Fruit fly (Drosophila melanogaster) whole organism, embryonic: ENCODE data around the gene bnl.

Experiments
- Adf1 ChIP-seq: fragments of 200-800 bp; sonication (Bioruptor generic); IDR thresholded peaks from 2 replicates; pipeline ENCODE4 v1.3.6; 2022; ENCODE audit warnings: missing biosample characterization, missing genetic modification characterization
- Aef1 ChIP-seq: fragments of 200-800 bp; sonication (Bioruptor generic); IDR thresholded peaks from 3 replicates; pipeline ENCODE4 v1.3.6; 2022; ENCODE audit warnings: missing biosample characterization, missing genetic modification characterization
- CG10462 ChIP-seq: fragments of 200-800 bp; sonication (Bioruptor generic); optimal IDR thresholded peaks from 2 replicates; lab custom pipeline; 2016; ENCODE audit warnings: missing biosample characterization, missing genetic modification characterization
- CG14441 ChIP-seq: fragments of 200-800 bp; sonication (Bioruptor generic); IDR thresholded peaks from 2 replicates; pipeline ENCODE4 v1.3.6; 2022; ENCODE audit warnings: missing biosample characterization, missing genetic modification characterization
- CG15514 ChIP-seq: fragments of 200-800 bp; sonication (Bioruptor generic); optimal IDR thresholded peaks from 3 replicates; lab custom pipeline; 2017; ENCODE audit warnings: missing biosample characterization, missing genetic modification characterization, mild to moderate bottlenecking, moderate library complexity, missing genetic modification reagents
- CG17802 ChIP-seq: fragments of 200-800 bp; sonication (Bioruptor generic); optimal IDR thresholded peaks from 2 replicates; lab custom pipeline; 2018; ENCODE audit warnings: missing biosample characterization, mild to moderate bottlenecking, missing genetic modification characterization, moderate library complexity
- CG2116 ChIP-seq: fragments of 200-800 bp; sonication (Bioruptor generic); optimal IDR thresholded peaks from 3 replicates; lab custom pipeline; 2018; ENCODE audit warnings: missing biosample characterization, mild to moderate bottlenecking, missing genetic modification characterization
- CG31365 ChIP-seq: fragments of 200-800 bp; sonication (Bioruptor generic); optimal IDR thresholded peaks from 2 replicates; lab custom pipeline; 2018; ENCODE audit warnings: missing biosample characterization, mild to moderate bottlenecking, missing genetic modification characterization
- CG32767 ChIP-seq: fragments of 200-800 bp; sonication (Bioruptor generic); IDR thresholded peaks from 2 replicates; pipeline ENCODE4 v1.3.6; 2022; ENCODE audit warnings: missing biosample characterization, missing genetic modification characterization
- CG32772 ChIP-seq: fragments of 200-800 bp; sonication (Bioruptor generic); IDR thresholded peaks from 2 replicates; pipeline ENCODE4 v1.3.6; 2022; ENCODE audit warnings: missing biosample characterization, missing genetic modification characterization
- CG6175 ChIP-seq: fragments of 200-800 bp; sonication (Bioruptor generic); IDR thresholded peaks from 3 replicates; pipeline ENCODE4 v1.3.6; 2022; ENCODE audit warnings: missing biosample characterization, missing genetic modification characterization
- CG6272 ChIP-seq: fragments of 200-800 bp; sonication (Bioruptor generic); IDR thresholded peaks from 2 replicates; pipeline ENCODE4 v1.3.6; 2022; ENCODE audit warnings: missing biosample characterization, missing genetic modification characterization
- CG7556 ChIP-seq: fragments of 200-800 bp; sonication (Bioruptor generic); optimal IDR thresholded peaks from 2 replicates; lab custom pipeline; 2017; ENCODE audit warnings: missing biosample characterization, mild to moderate bottlenecking, missing genetic modification characterization
- CG9932 ChIP-seq: fragments of 200-800 bp; sonication (Bioruptor generic); IDR thresholded peaks from 2 replicates; pipeline ENCODE4 v1.3.6; 2022; ENCODE audit warnings: missing biosample characterization, missing genetic modification characterization
- Camta ChIP-seq: fragments of 200-800 bp; sonication (Bioruptor generic); optimal IDR thresholded peaks from 2 replicates; lab custom pipeline; 2016; ENCODE audit warnings: missing biosample characterization, missing genetic modification characterization
- ERR ChIP-seq: fragments of 200-800 bp; sonication (Bioruptor generic); optimal IDR thresholded peaks from 2 replicates; lab custom pipeline; 2016; ENCODE audit warnings: missing biosample characterization, missing genetic modification characterization
- Fer2 ChIP-seq: fragments of 200-800 bp; sonication (Bioruptor generic); optimal IDR thresholded peaks from 2 replicates; lab custom pipeline; 2018; ENCODE audit warnings: missing biosample characterization, mild to moderate bottlenecking, missing genetic modification characterization, moderate library complexity
- H15 ChIP-seq: fragments of 200-800 bp; sonication (Bioruptor generic); IDR thresholded peaks from 3 replicates; pipeline ENCODE4 v1.3.6; 2022; ENCODE audit warnings: missing biosample characterization, missing genetic modification characterization
- MTF-1 ChIP-seq: fragments of 200-800 bp; sonication (Bioruptor generic); optimal IDR thresholded peaks from 2 replicates; lab custom pipeline; 2018; ENCODE audit warnings: missing biosample characterization, mild to moderate bottlenecking, missing genetic modification characterization, borderline replicate concordance
- Med ChIP-seq: fragments of 200-800 bp; sonication (Bioruptor generic); peaks from one replicate; lab custom pipeline; 2016; ENCODE audit warnings: missing biosample characterization, missing genetic modification characterization, mild to moderate bottlenecking, inconsistent platforms, moderate library complexity
- NC2β ChIP-seq: fragments of 200-800 bp; sonication (Bioruptor generic); optimal IDR thresholded peaks from 2 replicates; lab custom pipeline; 2016; ENCODE audit warnings: missing biosample characterization, missing genetic modification characterization
- NK7.1 ChIP-seq: fragments of 200-800 bp; sonication (Bioruptor generic); optimal IDR thresholded peaks from 3 replicates; lab custom pipeline; 2016; ENCODE audit warnings: missing biosample characterization, missing genetic modification characterization
- Oli ChIP-seq: fragments of 200-800 bp; sonication (Bioruptor generic); optimal IDR thresholded peaks from 2 replicates; lab custom pipeline; 2018; ENCODE audit warnings: missing biosample characterization, mild to moderate bottlenecking, missing genetic modification characterization, moderate library complexity
- Optix ChIP-seq: fragments of 200-800 bp; sonication (Bioruptor generic); IDR thresholded peaks from 3 replicates; pipeline ENCODE4 v1.3.6; 2022; ENCODE audit warnings: missing biosample characterization, missing genetic modification characterization
- Pdp1 ChIP-seq, 2 experiments: fragments of 200-800 bp; sonication (Bioruptor generic); optimal IDR thresholded peaks; 3 replicates each; lab custom pipeline; 2016; ENCODE audit warnings: missing biosample characterization in 2 of 2, missing genetic modification characterization in 2 of 2, mild to moderate bottlenecking in 1 of 2, moderate library complexity in 1 of 2
- Side ChIP-seq: fragments of 200-800 bp; sonication (Bioruptor generic); optimal IDR thresholded peaks from 2 replicates; lab custom pipeline; 2016; ENCODE audit warnings: missing biosample characterization, missing genetic modification characterization
- Sin3A ChIP-seq: fragments of >200 bp; optimal IDR thresholded peaks from 2 replicates; lab custom pipeline; 2018
- Sox102F ChIP-seq: fragments of 200-800 bp; sonication (Bioruptor generic); optimal IDR thresholded peaks from 2 replicates; lab custom pipeline; 2018; ENCODE audit warnings: missing biosample characterization, mild to moderate bottlenecking, missing genetic modification characterization, moderate library complexity
- ara ChIP-seq: fragments of 200-800 bp; sonication (Bioruptor generic); IDR thresholded peaks from 2 replicates; pipeline ENCODE4 v1.3.6; 2022; ENCODE audit warnings: missing biosample characterization, missing genetic modification characterization
- bcd ChIP-seq: fragments of 200-800 bp; sonication (Bioruptor generic); optimal IDR thresholded peaks from 2 replicates; lab custom pipeline; 2017; ENCODE audit warnings: missing biosample characterization, mild to moderate bottlenecking, missing genetic modification characterization
- chinmo ChIP-seq: fragments of 200-800 bp; sonication (Bioruptor generic); IDR thresholded peaks from 4 replicates; pipeline ENCODE4 v1.3.6; 2022; ENCODE audit warnings: missing biosample characterization, missing genetic modification characterization; ENCODE audit not compliant: partially characterized antibody
- ci ChIP-seq: fragments of 200-800 bp; sonication (Bioruptor generic); IDR thresholded peaks from 3 replicates; pipeline ENCODE4 v1.3.6; 2022; ENCODE audit warnings: missing biosample characterization, missing genetic modification characterization
- da ChIP-seq: fragments of 200-800 bp; sonication (Bioruptor generic); optimal IDR thresholded peaks from 2 replicates; lab custom pipeline; 2016; ENCODE audit warnings: missing biosample characterization, missing genetic modification characterization
- dysf ChIP-seq: fragments of 200-800 bp; sonication (Bioruptor generic); IDR thresholded peaks from 3 replicates; pipeline ENCODE4 v1.3.6; 2022; ENCODE audit warnings: missing biosample characterization, missing genetic modification characterization
- fd3F ChIP-seq: fragments of 200-800 bp; sonication (Bioruptor generic); optimal IDR thresholded peaks from 2 replicates; lab custom pipeline; 2018; ENCODE audit warnings: missing biosample characterization, mild to moderate bottlenecking, missing genetic modification characterization, moderate library complexity
- gcm2 ChIP-seq: fragments of 200-800 bp; sonication (Bioruptor generic); optimal IDR thresholded peaks from 2 replicates; lab custom pipeline; 2016; ENCODE audit warnings: missing biosample characterization, missing genetic modification characterization
- hb ChIP-seq: fragments of 200-800 bp; sonication (Bioruptor generic); IDR thresholded peaks from 3 replicates; pipeline ENCODE4 v1.3.6; 2022; ENCODE audit warnings: missing biosample characterization, missing genetic modification characterization; ENCODE audit not compliant: partially characterized antibody
- mam ChIP-seq: fragments of 200-800 bp; sonication (Bioruptor generic); optimal IDR thresholded peaks from 3 replicates; lab custom pipeline; 2016; ENCODE audit warnings: missing biosample characterization, missing genetic modification characterization
- nerfin-1 ChIP-seq: fragments of 200-800 bp; sonication (Bioruptor generic); optimal IDR thresholded peaks from 3 replicates; lab custom pipeline; 2019; ENCODE audit warnings: missing biosample characterization, mild to moderate bottlenecking, missing genetic modification characterization, moderate library complexity
- onecut ChIP-seq: fragments of 200-800 bp; sonication (Bioruptor generic); IDR thresholded peaks from 2 replicates; pipeline ENCODE4 v1.3.6; 2022; ENCODE audit warnings: missing biosample characterization, missing genetic modification characterization
- peb ChIP-seq: fragments of 200-800 bp; sonication (Bioruptor generic); IDR thresholded peaks from 2 replicates; pipeline ENCODE4 v1.3.6; 2022; ENCODE audit warnings: missing biosample characterization, missing genetic modification characterization
- pho ChIP-seq: fragments of 200-800 bp; sonication (Bioruptor generic); optimal IDR thresholded peaks from 2 replicates; lab custom pipeline; 2016; ENCODE audit warnings: missing biosample characterization, missing genetic modification characterization
- pita ChIP-seq: fragments of 200-800 bp; sonication (Bioruptor generic); optimal IDR thresholded peaks from 2 replicates; lab custom pipeline; 2017; ENCODE audit warnings: missing biosample characterization, mild to moderate bottlenecking, missing genetic modification characterization
- pum ChIP-seq: fragments of 200-800 bp; sonication (Bioruptor generic); optimal IDR thresholded peaks from 2 replicates; lab custom pipeline; 2016; ENCODE audit warnings: missing biosample characterization, missing genetic modification characterization
- rib ChIP-seq: fragments of 200-800 bp; sonication (Bioruptor generic); IDR thresholded peaks from 2 replicates; pipeline ENCODE4 v1.3.6; 2022; ENCODE audit warnings: missing biosample characterization, missing genetic modification characterization
- sd ChIP-seq: fragments of 200-800 bp; sonication (Bioruptor generic); optimal IDR thresholded peaks from 3 replicates; lab custom pipeline; 2018; ENCODE audit warnings: missing biosample characterization, mild to moderate bottlenecking, missing genetic modification characterization, moderate library complexity
- sens-2 ChIP-seq: fragments of 200-800 bp; sonication (Bioruptor generic); IDR thresholded peaks from 2 replicates; pipeline ENCODE4 v1.3.6; 2022; ENCODE audit warnings: missing biosample characterization, missing genetic modification characterization
- sima ChIP-seq: fragments of 200-800 bp; sonication (Bioruptor generic); optimal IDR thresholded peaks from 2 replicates; lab custom pipeline; 2016; ENCODE audit warnings: missing biosample characterization, missing genetic modification characterization
- tna ChIP-seq: fragments of 200-800 bp; sonication (Bioruptor generic); IDR thresholded peaks from 2 replicates; pipeline ENCODE4 v1.3.6; 2022; ENCODE audit warnings: missing biosample characterization, missing genetic modification characterization; ENCODE audit not compliant: partially characterized antibody
- tx ChIP-seq: fragments of 200-800 bp; sonication (Bioruptor generic); optimal IDR thresholded peaks from 2 replicates; lab custom pipeline; 2016; ENCODE audit warnings: missing biosample characterization, missing genetic modification characterization

bnl gene

dm6 chr3R:19860996-19861719 is 24.5 kb upstream of the bnl start, which contains the start of the genes Ire1 and Mrm2 (continued):
- peak; percentile 78 for TF ChIP-seq gcm2
- TF ChIP-seq tx: peak; percentile 91
- TF ChIP-seq peb (GFP tag; lab: Robert Waterston, UW): peak; percentile 47; the same call in 1 of the 2 replicates
- no peak for TF ChIP-seq sens-2
- peak; percentile 59 for TF ChIP-seq nerfin-1 (tag; lab: Kevin White, UChicago)
- peak; percentile 97 for TF ChIP-seq Sin3A (lab: Kevin White, UChicago)
- peak; percentile 50 for TF ChIP-seq Fer2 (tag; lab: Kevin White, UChicago)
- peak; percentile 63 for TF ChIP-seq CG6272 (GFP tag; lab: Robert Waterston, UW)
- peak; percentile 32; the same call in 1 of the 2 replicates for TF ChIP-seq rib (GFP tag; lab: Robert Waterston, UW)
- peak; percentile 82 for TF ChIP-seq Side (GFP tag; lab: Kevin White, UChicago)
- TF ChIP-seq CG6175 (GFP tag; lab: Robert Waterston, UW): no peak
- TF ChIP-seq tna (GFP tag; lab: Robert Waterston, UW): no peak; the same call in 1 of the 2 replicates
- TF ChIP-seq fd3F: peak; percentile 72
- TF ChIP-seq H15 (GFP tag; lab: Robert Waterston, UW): peak; percentile 21; the same call in 1 of the 3 replicates
- peak; percentile 38; the same call in 1 of the 2 replicates for TF ChIP-seq Adf1 (GFP tag; lab: Robert Waterston, UW)
- peak; percentile 62 for TF ChIP-seq sd (tag; lab: Kevin White, UChicago)
- TF ChIP-seq ci (GFP tag; lab: Robert Waterston, UW): no peak
- peak; percentile 65; the same call in 1 of the 2 replicates for TF ChIP-seq ara
- TF ChIP-seq MTF-1 (GFP tag; lab: Kevin White, UChicago): no peak
- peak; percentile 91 for TF ChIP-seq CG2116 (GFP tag; lab: Kevin White, UChicago)
- peak; percentile 91 for TF ChIP-seq NC2β (GFP tag; lab: Kevin White, UChicago)
- peak; percentile 86 for TF ChIP-seq Camta (GFP tag; lab: Kevin White, UChicago)
- peak; percentile 53 for TF ChIP-seq CG10462
- peak; percentile 92 to 93 for TF ChIP-seq Pdp1 (GFP tag; optimal IDR thresholded peaks at IDR 0.05; lab: Kevin White, UChicago)
- TF ChIP-seq Aef1 (GFP tag; lab: Robert Waterston, UW): peak; percentile 77
- TF ChIP-seq CG17802 (tag; lab: Kevin White, UChicago): peak; percentile 94
- TF ChIP-seq bcd (GFP tag; lab: Kevin White, UChicago): peak; percentile 80
- peak; percentile 71 for TF ChIP-seq Optix (GFP tag; lab: Robert Waterston, UW)
- TF ChIP-seq da: peak; percentile 70
- TF ChIP-seq pita: no peak
- TF ChIP-seq Med (GFP tag; lab: Kevin White, UChicago): peak; percentile 98
- peak; percentile 84 for TF ChIP-seq dysf (GFP tag; lab: Robert Waterston, UW)
- peak; percentile 77 for TF ChIP-seq hb
- TF ChIP-seq Oli (tag; lab: Kevin White, UChicago): peak; percentile 63
- TF ChIP-seq NK7.1 (GFP tag; lab: Kevin White, UChicago): peak; percentile 62
- peak; percentile 70 for TF ChIP-seq onecut (GFP tag; lab: Robert Waterston, UW)
- no peak for TF ChIP-seq CG31365 (tag; lab: Kevin White, UChicago)
- peak; percentile 36; the same call in 1 of the 2 replicates for TF ChIP-seq CG32767 (GFP tag; lab: Robert Waterston, UW)
- TF ChIP-seq ERR: peak; percentile 73
- no peak for TF ChIP-seq sima (GFP tag; lab: Kevin White, UChicago)
- peak; percentile 93 for TF ChIP-seq CG9932 (GFP tag; lab: Robert Waterston, UW)
- TF ChIP-seq pum (GFP tag; lab: Kevin White, UChicago): peak; percentile 91
- TF ChIP-seq CG14441: peak; percentile 80
- peak; percentile 78 for TF ChIP-seq Sox102F (GFP tag; lab: Kevin White, UChicago)
- peak; percentile 77 for TF ChIP-seq CG32772 (GFP tag; lab: Robert Waterston, UW)
- TF ChIP-seq CG15514 (GFP tag; lab: Kevin White, UChicago): peak; percentile 88
- peak; percentile 80; the same call in 1 of the 4 replicates for TF ChIP-seq chinmo (GFP tag; lab: Robert Waterston, UW)
- peak; percentile 93 for TF ChIP-seq mam (GFP tag; lab: Kevin White, UChicago)
- peak; percentile 90 for TF ChIP-seq pho (GFP tag; lab: Kevin White, UChicago)
- peak; percentile 46 for TF ChIP-seq CG7556 (GFP tag; lab: Kevin White, UChicago)
